Fruit fly (Drosophila melanogaster): ENCODE results near the gene fau.

fau gene

dm6 chr3R:10760966-10761855 lies 16.0 kb downstream of the fau start, which contains the start of the genes MED7 and Cap-H2 (continued):
- TF ChIP-seq CG8632 (GFP tag; optimal IDR thresholded peaks at IDR 0.05) (no peak), topi (GFP tag; optimal IDR thresholded peaks at IDR 0.05) (peak; percentile 83), vri (GFP tag; optimal IDR thresholded peaks at IDR 0.05) (peak; percentile 55), fkh (GFP tag; optimal IDR thresholded peaks at IDR 0.05) (no peak), achi (GFP tag; optimal IDR thresholded peaks at IDR 0.05) (peak; percentile 58), acj6 (GFP tag; optimal IDR thresholded peaks at IDR 0.05) (peak; percentile 79), Sox15 (GFP tag; optimal IDR thresholded peaks at IDR 0.05) (peak; percentile 62), Eip93F (GFP tag; optimal IDR thresholded peaks at IDR 0.05) (no peak), Lpt (GFP tag; optimal IDR thresholded peaks at IDR 0.05) (peak; percentile 59), CG6163 (GFP tag; IDR thresholded peaks at IDR 0.05) (peak; percentile 73), CG11762 (GFP tag; optimal IDR thresholded peaks at IDR 0.05; ENCODE audit: insufficient read depth) (peak; percentile 33), Hr4 (GFP tag; optimal IDR thresholded peaks at IDR 0.05) (peak; percentile 78), CG1621 (tag; optimal IDR thresholded peaks at IDR 0.05) (no peak), Blimp-1 (GFP tag; optimal IDR thresholded peaks at IDR 0.05) (no peak), esn (GFP tag; optimal IDR thresholded peaks at IDR 0.05) (peak; percentile 80), CG6854 (GFP tag; optimal IDR thresholded peaks at IDR 0.05) (no peak), CG16779 (tag; optimal IDR thresholded peaks at IDR 0.05) (no peak), lz (GFP tag; optimal IDR thresholded peaks at IDR 0.05) (peak; percentile 81), fd85E (GFP tag; optimal IDR thresholded peaks at IDR 0.05) (no peak), dsx (GFP tag; optimal IDR thresholded peaks at IDR 0.05; ENCODE audit: poor library complexity, severe bottlenecking) (no peak), cyc (GFP tag; optimal IDR thresholded peaks at IDR 0.05) (peak; percentile 77), ss (GFP tag; optimal IDR thresholded peaks at IDR 0.05) (no peak)

dm6 chr3R:10759348-10759847 lies 17.8 kb downstream of the fau start, which contains the start of gene CG31272:
Gene CG31272 (minus strand): TSS chr3R:10759398.
- TF ChIP-seq CG6808 (GFP tag; optimal IDR thresholded peaks at IDR 0.05) (no peak), Ets96B (tag; optimal IDR thresholded peaks at IDR 0.05) (no peak), acj6 (GFP tag; optimal IDR thresholded peaks at IDR 0.05) (no peak), dsx (GFP tag; optimal IDR thresholded peaks at IDR 0.05; ENCODE audit: poor library complexity, severe bottlenecking) (no peak), eg (GFP tag; IDR thresholded peaks at IDR 0.05) (no peak), CG6792 (GFP tag; optimal IDR thresholded peaks at IDR 0.05) (no peak)

dm6 chr3R:10755534-10755933 lies 21.6 kb downstream of the fau start, which contains the start of gene CG14691:
Gene CG14691 (minus strand): TSS chr3R:10755634.
- no peak for TF ChIP-seq CG3919 (GFP tag; optimal IDR thresholded peaks at IDR 0.05)
- TF ChIP-seq CG3032 (tag; optimal IDR thresholded peaks at IDR 0.05) = no peak
- TF ChIP-seq CG34406 (GFP tag; optimal IDR thresholded peaks at IDR 0.05) = no peak
- no peak for TF ChIP-seq Ets21C (GFP tag; optimal IDR thresholded peaks at IDR 0.05)
- no peak for TF ChIP-seq CG6808 (GFP tag; optimal IDR thresholded peaks at IDR 0.05)
- TF ChIP-seq Sox15 (GFP tag; optimal IDR thresholded peaks at IDR 0.05) = no peak
- TF ChIP-seq CG10669 (GFP tag; optimal IDR thresholded peaks at IDR 0.05) = no peak
- no peak for TF ChIP-seq achi (GFP tag; optimal IDR thresholded peaks at IDR 0.05)
- no peak for TF ChIP-seq CG11902 (GFP tag; optimal IDR thresholded peaks at IDR 0.05)
- no peak for TF ChIP-seq fd59A (GFP tag; optimal IDR thresholded peaks at IDR 0.05)
- no peak for TF ChIP-seq CG9139 (GFP tag; optimal IDR thresholded peaks at IDR 0.05)
- no peak for TF ChIP-seq OdsH (GFP tag; optimal IDR thresholded peaks at IDR 0.05)
- TF ChIP-seq pdm3 (GFP tag; optimal IDR thresholded peaks at IDR 0.05) = no peak
